Fruit fly (Drosophila melanogaster): Measurements from ENCODE around the gene CG11970.

DNA sequence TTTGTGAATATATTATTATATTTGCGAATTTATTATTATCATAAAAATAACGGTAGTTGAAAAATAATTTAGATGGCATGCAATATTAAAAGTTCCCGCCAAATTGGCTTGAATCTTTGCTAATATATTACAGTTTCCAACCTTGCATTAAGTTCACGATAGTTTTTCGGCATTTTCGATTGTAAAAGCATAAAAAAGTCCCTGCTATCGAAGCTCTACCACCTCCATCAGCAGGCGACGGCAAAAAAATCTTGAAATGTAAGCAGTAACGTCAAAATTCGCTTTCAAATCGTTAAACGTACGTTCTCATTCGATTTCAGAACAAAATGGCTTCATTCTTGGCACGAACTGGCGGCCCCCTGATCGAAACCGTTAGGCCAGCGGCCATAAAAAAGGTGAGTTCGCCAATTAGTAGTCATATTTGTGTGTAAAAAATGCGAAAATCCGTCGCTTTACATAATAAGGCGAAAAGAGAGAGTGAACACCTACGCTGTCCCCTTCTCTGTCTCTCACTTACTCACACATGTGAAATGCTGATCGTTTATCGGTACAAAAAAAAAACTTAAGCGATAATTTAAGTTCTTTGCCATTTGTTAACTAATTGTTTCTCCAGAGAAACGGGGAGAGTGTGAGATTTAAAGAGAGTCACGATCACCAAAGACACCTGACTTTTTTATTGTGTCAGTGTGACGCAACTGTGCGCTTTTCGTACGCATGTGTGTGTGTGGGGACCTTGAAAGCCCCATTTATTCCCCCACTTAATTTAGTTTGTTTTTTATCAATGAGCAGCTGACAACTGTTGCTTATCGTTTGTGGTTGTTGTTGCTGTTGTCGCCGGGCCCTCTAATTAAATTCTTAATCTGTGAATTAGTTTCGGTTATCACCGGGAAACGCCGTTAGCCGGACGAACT, 45.8 kb upstream of the CG11970 start, which contains the start of gene ScsbetaA:
- no peak for TF ChIP-seq salr (GFP tag; optimal IDR thresholded peaks at IDR 0.05)
- TF ChIP-seq CG7368 (GFP tag; optimal IDR thresholded peaks at IDR 0.05) = no peak
- no peak for TF ChIP-seq dac (GFP tag; optimal IDR thresholded peaks at IDR 0.05)
- peak; percentile 96 for TF ChIP-seq vri (GFP tag; optimal IDR thresholded peaks at IDR 0.05)
- TF ChIP-seq spab (GFP tag; optimal IDR thresholded peaks at IDR 0.05) = no peak
- TF ChIP-seq CG6854 (GFP tag; optimal IDR thresholded peaks at IDR 0.05) = no peak
